Fruit fly (Drosophila melanogaster) whole organism, embryonic: ENCODE data around the gene cac.

Source experiments
- Abd-B ChIP-seq: fragments of 200-800 bp; sonication (Bioruptor generic); optimal IDR thresholded peaks from 2 replicates; lab custom pipeline; 2018; ENCODE audit warnings: missing biosample characterization, mild to moderate bottlenecking, missing genetic modification characterization, moderate library complexity
- Adf1 ChIP-seq: fragments of 200-800 bp; sonication (Bioruptor generic); IDR thresholded peaks from 2 replicates; pipeline ENCODE4 v1.3.6; 2022; ENCODE audit warnings: missing biosample characterization, missing genetic modification characterization
- B-H1 ChIP-seq: fragments of 200-800 bp; sonication (Bioruptor generic); IDR thresholded peaks from 3 replicates; pipeline ENCODE4 v1.3.6; 2022; ENCODE audit warnings: missing biosample characterization, missing genetic modification characterization
- CG10366 ChIP-seq: fragments of 200-800 bp; sonication (Bioruptor generic); IDR thresholded peaks from 2 replicates; pipeline ENCODE4 v1.3.6; 2022; ENCODE audit warnings: missing biosample characterization, missing genetic modification characterization
- CG11093 ChIP-seq: fragments of 200-800 bp; sonication (Bioruptor generic); IDR thresholded peaks from 3 replicates; pipeline ENCODE4 v1.3.6; 2022; ENCODE audit warnings: missing biosample characterization, missing genetic modification characterization
- CG12391 ChIP-seq: fragments of 200-800 bp; sonication (Bioruptor generic); optimal IDR thresholded peaks from 3 replicates; lab custom pipeline; 2018; ENCODE audit warnings: missing biosample characterization, mild to moderate bottlenecking, missing genetic modification characterization, moderate library complexity
- CG12942 ChIP-seq: fragments of 200-800 bp; sonication (Bioruptor generic); optimal IDR thresholded peaks from 3 replicates; lab custom pipeline; 2016; ENCODE audit warnings: missing biosample characterization, missing genetic modification characterization
- CG13624 ChIP-seq: fragments of 200-800 bp; sonication (Bioruptor generic); optimal IDR thresholded peaks from 2 replicates; lab custom pipeline; 2016; ENCODE audit warnings: missing biosample characterization, missing genetic modification characterization
- CG1603 ChIP-seq: fragments of 200-800 bp; sonication (Bioruptor generic); optimal IDR thresholded peaks from 2 replicates; lab custom pipeline; 2019; ENCODE audit warnings: missing biosample characterization, mild to moderate bottlenecking, missing genetic modification characterization, moderate library complexity
- CG17568 ChIP-seq: fragments of 200-800 bp; sonication (Bioruptor generic); optimal IDR thresholded peaks from 2 replicates; lab custom pipeline; 2018; ENCODE audit warnings: missing biosample characterization, mild to moderate bottlenecking, missing genetic modification characterization, moderate library complexity
- CG17829 ChIP-seq: fragments of 200-800 bp; optimal IDR thresholded peaks from 2 replicates; lab custom pipeline; 2019; ENCODE audit warnings: missing biosample characterization, mild to moderate bottlenecking, missing genetic modification characterization, moderate library complexity
- CG2116 ChIP-seq: fragments of 200-800 bp; sonication (Bioruptor generic); optimal IDR thresholded peaks from 3 replicates; lab custom pipeline; 2018; ENCODE audit warnings: missing biosample characterization, mild to moderate bottlenecking, missing genetic modification characterization
- CG2678 ChIP-seq: fragments of 200-800 bp; sonication (Bioruptor generic); optimal IDR thresholded peaks from 3 replicates; lab custom pipeline; 2019; ENCODE audit warnings: missing biosample characterization, mild to moderate bottlenecking, missing genetic modification characterization, moderate library complexity
- CG2875 ChIP-seq: fragments of 200-800 bp; sonication (Bioruptor generic); optimal IDR thresholded peaks from 2 replicates; lab custom pipeline; 2017; ENCODE audit warnings: missing biosample characterization, mild to moderate bottlenecking, missing genetic modification characterization, missing genetic modification reagents
- CG32772 ChIP-seq: fragments of 200-800 bp; sonication (Bioruptor generic); IDR thresholded peaks from 2 replicates; pipeline ENCODE4 v1.3.6; 2022; ENCODE audit warnings: missing biosample characterization, missing genetic modification characterization
- CG4404 ChIP-seq: fragments of 200-800 bp; sonication (Bioruptor generic); IDR thresholded peaks from 2 replicates; pipeline ENCODE4 v1.3.6; 2022; ENCODE audit warnings: missing biosample characterization, missing genetic modification characterization
- CG7839 ChIP-seq: fragments of 200-800 bp; sonication (Bioruptor generic); optimal IDR thresholded peaks from 3 replicates; lab custom pipeline; 2018; ENCODE audit warnings: missing biosample characterization, mild to moderate bottlenecking, missing genetic modification characterization, moderate library complexity
- CG7963 ChIP-seq: fragments of 200-800 bp; sonication (Bioruptor generic); IDR thresholded peaks from 3 replicates; pipeline ENCODE4 v1.3.6; 2022; ENCODE audit warnings: missing biosample characterization, missing genetic modification characterization; ENCODE audit not compliant: partially characterized antibody
- CG8478 ChIP-seq: fragments of >200 bp; optimal IDR thresholded peaks from 2 replicates; lab custom pipeline; 2018
- CG8765 ChIP-seq: fragments of 200-800 bp; sonication (Bioruptor generic); IDR thresholded peaks from 2 replicates; pipeline ENCODE4 v1.3.6; 2022; ENCODE audit warnings: missing biosample characterization, missing genetic modification characterization
- Dip3 ChIP-seq: fragments of 200-800 bp; sonication (Bioruptor generic); optimal IDR thresholded peaks from 3 replicates; lab custom pipeline; 2016; ENCODE audit warnings: missing biosample characterization, missing genetic modification characterization
- E2f1 ChIP-seq: fragments of 200-800 bp; sonication (Bioruptor generic); IDR thresholded peaks from 2 replicates; pipeline ENCODE4 v1.3.6; 2022; ENCODE audit warnings: missing biosample characterization, missing genetic modification characterization
- ERR ChIP-seq: fragments of 200-800 bp; sonication (Bioruptor generic); optimal IDR thresholded peaks from 2 replicates; lab custom pipeline; 2016; ENCODE audit warnings: missing biosample characterization, missing genetic modification characterization
- GATAe ChIP-seq: fragments of 200-800 bp; sonication (Bioruptor generic); conservative IDR thresholded peaks from 2 replicates; pipeline ENCODE4 v1.3.6; 2022; ENCODE audit warnings: missing biosample characterization, missing genetic modification characterization
- HLH4C ChIP-seq: fragments of 200-800 bp; sonication (Bioruptor generic); IDR thresholded peaks from 3 replicates; pipeline ENCODE4 v1.3.6; 2022; ENCODE audit warnings: missing biosample characterization, missing genetic modification characterization; ENCODE audit not compliant: partially characterized antibody
- HLHmδ ChIP-seq: fragments of 200-800 bp; sonication (Bioruptor generic); optimal IDR thresholded peaks from 2 replicates; lab custom pipeline; 2018; ENCODE audit warnings: missing biosample characterization, mild to moderate bottlenecking, missing genetic modification characterization, moderate library complexity
- Hsf ChIP-seq: fragments of 200-800 bp; sonication (Bioruptor generic); optimal IDR thresholded peaks from 3 replicates; lab custom pipeline; 2016; ENCODE audit warnings: missing biosample characterization, missing genetic modification characterization
- MTF-1 ChIP-seq: fragments of 200-800 bp; sonication (Bioruptor generic); optimal IDR thresholded peaks from 2 replicates; lab custom pipeline; 2018; ENCODE audit warnings: missing biosample characterization, mild to moderate bottlenecking, missing genetic modification characterization, borderline replicate concordance
- Myb ChIP-seq: fragments of 200-800 bp; sonication (Bioruptor generic); optimal IDR thresholded peaks from 2 replicates; lab custom pipeline; 2016; ENCODE audit warnings: missing biosample characterization, missing genetic modification characterization
- Opbp ChIP-seq: fragments of 200-800 bp; sonication (Bioruptor generic); IDR thresholded peaks from 3 replicates; pipeline ENCODE4 v1.3.6; 2022; ENCODE audit warnings: missing biosample characterization, missing genetic modification characterization; ENCODE audit not compliant: partially characterized antibody
- PHDP ChIP-seq: fragments of 200-800 bp; sonication (Bioruptor generic); optimal IDR thresholded peaks from 3 replicates; lab custom pipeline; 2018; ENCODE audit warnings: missing biosample characterization, mild to moderate bottlenecking, missing genetic modification characterization, moderate library complexity
- dmrt99B ChIP-seq: fragments of 200-800 bp; sonication (Bioruptor generic); optimal IDR thresholded peaks from 2 replicates; lab custom pipeline; 2018; ENCODE audit warnings: missing biosample characterization, mild to moderate bottlenecking, missing genetic modification characterization, moderate library complexity
- emc ChIP-seq: fragments of 200-800 bp; sonication (Bioruptor generic); optimal IDR thresholded peaks from 2 replicates; lab custom pipeline; 2016; ENCODE audit warnings: missing biosample characterization, missing genetic modification characterization
- gcm ChIP-seq: fragments of 200-800 bp; sonication (Bioruptor generic); optimal IDR thresholded peaks from 2 replicates; lab custom pipeline; 2019; ENCODE audit warnings: missing biosample characterization, mild to moderate bottlenecking, missing genetic modification characterization, moderate library complexity
- gem ChIP-seq: fragments of 200-800 bp; sonication (Bioruptor generic); optimal IDR thresholded peaks from 2 replicates; lab custom pipeline; 2019; ENCODE audit warnings: missing biosample characterization, mild to moderate bottlenecking, missing genetic modification characterization, moderate library complexity
- gsb ChIP-seq: fragments of 200-800 bp; sonication (Bioruptor generic); IDR thresholded peaks from 2 replicates; pipeline ENCODE4 v1.3.6; 2022; ENCODE audit warnings: missing biosample characterization, missing genetic modification characterization
- insv ChIP-seq, 2 experiments: fragments of 200-800 bp; sonication (Bioruptor generic); optimal IDR thresholded peaks; 3 replicates each; lab custom pipeline; 2016 to 2018; ENCODE audit warnings: missing biosample characterization in 2 of 2, missing genetic modification characterization in 2 of 2
- inv ChIP-seq: fragments of 200-800 bp; sonication (Bioruptor generic); IDR thresholded peaks from 2 replicates; pipeline ENCODE4 v1.3.6; 2022; ENCODE audit warnings: missing biosample characterization, missing genetic modification characterization; ENCODE audit not compliant: partially characterized antibody
- lola ChIP-seq, 3 experiments: fragments of >200 bp in 2 of 3; fragments of 200-800 bp in 1 of 3; sonication (Bioruptor generic) in 1 of 3; optimal IDR thresholded peaks; 2 replicates each; lab custom pipeline; 2017 to 2019; ENCODE audit warnings: missing biosample characterization in 3 of 3, missing genetic modification characterization in 3 of 3, mild to moderate bottlenecking in 1 of 3, moderate library complexity in 1 of 3
- mld ChIP-seq: fragments of 200-800 bp; sonication (Bioruptor generic); IDR thresholded peaks from 3 replicates; pipeline ENCODE4 v1.3.6; 2022; ENCODE audit warnings: missing biosample characterization, missing genetic modification characterization; ENCODE audit not compliant: partially characterized antibody
- odd ChIP-seq: fragments of 200-800 bp; sonication (Bioruptor generic); optimal IDR thresholded peaks from 2 replicates; lab custom pipeline; 2017; ENCODE audit warnings: missing biosample characterization, mild to moderate bottlenecking, missing genetic modification characterization
- pho ChIP-seq: fragments of 200-800 bp; sonication (Bioruptor generic); optimal IDR thresholded peaks from 2 replicates; lab custom pipeline; 2016; ENCODE audit warnings: missing biosample characterization, missing genetic modification characterization
- prd ChIP-seq, 3 experiments: fragments of >200 bp in 2 of 3; fragments of 200-800 bp in 1 of 3; sonication (Bioruptor generic) in 1 of 3; optimal IDR thresholded peaks in 2 of 3; IDR thresholded peaks in 1 of 3; 2 replicates in 2 of 3; 3 replicates in 1 of 3; pipeline versions ENCODE4 v1.3.6 to Lab custom; 2017 to 2022; ENCODE audit warnings: missing biosample characterization in 1 of 3, missing genetic modification characterization in 1 of 3
- slbo ChIP-seq: fragments of 200-800 bp; sonication (Bioruptor generic); IDR thresholded peaks from 2 replicates; pipeline ENCODE4 v1.3.6; 2022; ENCODE audit warnings: missing biosample characterization, missing genetic modification characterization
- sna ChIP-seq: fragments of 200-800 bp; sonication (Bioruptor generic); IDR thresholded peaks from 2 replicates; pipeline ENCODE4 v1.3.6; 2022; ENCODE audit warnings: missing biosample characterization, missing genetic modification characterization; ENCODE audit not compliant: partially characterized antibody
- stc ChIP-seq: fragments of 200-800 bp; sonication (Bioruptor generic); IDR thresholded peaks from 2 replicates; pipeline ENCODE4 v1.3.6; 2022; ENCODE audit warnings: missing biosample characterization, missing genetic modification characterization
- tap ChIP-seq: fragments of 200-800 bp; optimal IDR thresholded peaks from 3 replicates; lab custom pipeline; 2019; ENCODE audit warnings: missing biosample characterization, mild to moderate bottlenecking, missing genetic modification characterization, moderate library complexity
- tx ChIP-seq: fragments of 200-800 bp; sonication (Bioruptor generic); optimal IDR thresholded peaks from 2 replicates; lab custom pipeline; 2016; ENCODE audit warnings: missing biosample characterization, missing genetic modification characterization
- unpg ChIP-seq: fragments of 200-800 bp; sonication (Bioruptor generic); optimal IDR thresholded peaks from 3 replicates; lab custom pipeline; 2018; ENCODE audit warnings: missing biosample characterization, mild to moderate bottlenecking, missing genetic modification characterization, moderate library complexity

The cac gene

dm6 chrX:12017815-12018439, 33.0 kb upstream of the cac start, which contains the start of gene Chrac-16 (continued):
- no peak for TF ChIP-seq Dip3 (GFP tag; lab: Kevin White, UChicago)
- no peak for TF ChIP-seq CG2678 (tag; lab: Kevin White, UChicago)
- TF ChIP-seq CG12391 (tag; lab: Kevin White, UChicago), result no peak
- TF ChIP-seq Abd-B (GFP tag; lab: Kevin White, UChicago), result no peak
- no peak for TF ChIP-seq PHDP (tag; lab: Kevin White, UChicago)
- TF ChIP-seq tx (GFP tag; lab: Kevin White, UChicago), result no peak
- TF ChIP-seq Opbp (GFP tag; lab: Robert Waterston, UW), result peak; percentile 79
- TF ChIP-seq HLHmδ (GFP tag; lab: Kevin White, UChicago), result no peak
- peak; percentile 63; the same call in 2 of the 3 replicates for TF ChIP-seq CG7963 (GFP tag; lab: Robert Waterston, UW)
- no peak for TF ChIP-seq Hsf (GFP tag; lab: Kevin White, UChicago)
- TF ChIP-seq pho (GFP tag; lab: Kevin White, UChicago), result no peak
- no peak for TF ChIP-seq odd (GFP tag; lab: Kevin White, UChicago)
- TF ChIP-seq sna (GFP tag; lab: Robert Waterston, UW), result peak; percentile 70
- no peak for TF ChIP-seq CG8478 (lab: Kevin White, UChicago)
- no peak for TF ChIP-seq CG17568 (GFP tag; lab: Kevin White, UChicago)
- TF ChIP-seq unpg (GFP tag; lab: Kevin White, UChicago), result no peak
- no peak for TF ChIP-seq insv (GFP tag; optimal IDR thresholded peaks at IDR 0.05; lab: Kevin White, UChicago)
- no peak for TF ChIP-seq stc (GFP tag; lab: Robert Waterston, UW)
- no peak for TF ChIP-seq CG2116 (GFP tag; lab: Kevin White, UChicago)
- no peak for TF ChIP-seq CG12942 (GFP tag; lab: Kevin White, UChicago)
- TF ChIP-seq CG4404 (GFP tag; lab: Robert Waterston, UW), result no peak
- TF ChIP-seq CG13624 (GFP tag; lab: Kevin White, UChicago), result no peak
- TF ChIP-seq dmrt99B (tag; lab: Kevin White, UChicago), result no peak
- TF ChIP-seq GATAe (GFP tag; lab: Robert Waterston, UW), result no peak
- peak; percentile 77 for TF ChIP-seq inv
- TF ChIP-seq slbo (GFP tag; lab: Robert Waterston, UW), result no peak
- no peak for TF ChIP-seq CG7839 (tag; lab: Kevin White, UChicago)
- TF ChIP-seq ERR (GFP tag; lab: Kevin White, UChicago), result no peak
- peak; percentile 70 for TF ChIP-seq HLH4C
- TF ChIP-seq Myb (GFP tag; lab: Kevin White, UChicago), result no peak
- TF ChIP-seq gcm (GFP tag; lab: Kevin White, UChicago), result no peak
- TF ChIP-seq CG10366, result no peak
- no peak for TF ChIP-seq CG1603 (tag; lab: Kevin White, UChicago)
- no peak for TF ChIP-seq CG32772
- TF ChIP-seq MTF-1 (GFP tag; lab: Kevin White, UChicago), result no peak
- no peak for TF ChIP-seq lola (GFP tag; optimal IDR thresholded peaks at IDR 0.05; lab: Kevin White, UChicago)
- TF ChIP-seq CG2875 (GFP tag; lab: Kevin White, UChicago), result no peak
- TF ChIP-seq tap (tag; lab: Kevin White, UChicago), result no peak
- no peak for TF ChIP-seq gsb (GFP tag; lab: Robert Waterston, UW)
- TF ChIP-seq B-H1 (GFP tag; lab: Robert Waterston, UW), result no peak
- no peak for TF ChIP-seq CG17829 (tag; lab: Kevin White, UChicago)
- TF ChIP-seq CG8765 (GFP tag; lab: Robert Waterston, UW), result no peak
- no peak for TF ChIP-seq Adf1 (GFP tag; lab: Robert Waterston, UW)
- no peak for TF ChIP-seq gem (tag; lab: Kevin White, UChicago)
- TF ChIP-seq E2f1, result no peak
- TF ChIP-seq prd (optimal IDR thresholded peaks at IDR 0.05; lab: Kevin White, UChicago), result no peak
- no peak for TF ChIP-seq prd (GFP tag; IDR thresholded peaks at IDR 0.05; lab: Robert Waterston, UW)
- TF ChIP-seq mld (GFP tag; lab: Robert Waterston, UW), result peak; percentile 53; the same call in 1 of the 3 replicates
- no peak for TF ChIP-seq emc (GFP tag; lab: Kevin White, UChicago)
- no peak for TF ChIP-seq CG11093 (GFP tag; lab: Robert Waterston, UW)
